Fruit fly (Drosophila melanogaster): ENCODE measurements around the gene Blos3.

The Blos3 gene

dm6 chr3L:18848436-18848835 is 21.6 kb upstream of the Blos3 start (continued):
- no peak for TF ChIP-seq mld (GFP tag; IDR thresholded peaks at IDR 0.05; ENCODE audit: partially characterized antibody)
- TF ChIP-seq Xrp1 (GFP tag; IDR thresholded peaks at IDR 0.05): peak; percentile 85
- peak; percentile 28; the same call in 1 of the 2 replicates for TF ChIP-seq rib (GFP tag; IDR thresholded peaks at IDR 0.05)
- peak; percentile 75 for TF ChIP-seq CG17829 (tag; optimal IDR thresholded peaks at IDR 0.05)
- peak; percentile 43 for TF ChIP-seq Ssrp (tag; optimal IDR thresholded peaks at IDR 0.05)
- TF ChIP-seq CG7928 (GFP tag; optimal IDR thresholded peaks at IDR 0.05): peak; percentile 5
- peak; percentile 63 for TF ChIP-seq mam (GFP tag; optimal IDR thresholded peaks at IDR 0.05)
- TF ChIP-seq HLHmδ (GFP tag; optimal IDR thresholded peaks at IDR 0.05): no peak
- TF ChIP-seq CG8359 (GFP tag; optimal IDR thresholded peaks at IDR 0.05; ENCODE audit: borderline replicate concordance): peak; percentile 24
- TF ChIP-seq zen (tag; optimal IDR thresholded peaks at IDR 0.05): peak; percentile 81
- TF ChIP-seq CG7745 (tag; optimal IDR thresholded peaks at IDR 0.05): peak; percentile 48
- no peak for TF ChIP-seq Dfd (GFP tag; optimal IDR thresholded peaks at IDR 0.05)
- TF ChIP-seq ind (GFP tag; optimal IDR thresholded peaks at IDR 0.05): peak; percentile 60
- peak; percentile 57 for TF ChIP-seq da (GFP tag; optimal IDR thresholded peaks at IDR 0.05)
- peak; percentile 36 for TF ChIP-seq CrebB (tag; optimal IDR thresholded peaks at IDR 0.05)
- TF ChIP-seq CG30431 (GFP tag; optimal IDR thresholded peaks at IDR 0.05): no peak
- TF ChIP-seq Chrac-16 (GFP tag; optimal IDR thresholded peaks at IDR 0.05): peak; percentile 67
- TF ChIP-seq wdn (GFP tag; IDR thresholded peaks at IDR 0.05): no peak
- TF ChIP-seq crp (GFP tag; optimal IDR thresholded peaks at IDR 0.05): peak in 1 of 2 experiments; percentile 21
- peak; percentile 62 for TF ChIP-seq B-H2 (GFP tag; optimal IDR thresholded peaks at IDR 0.05)
- TF ChIP-seq pan (optimal IDR thresholded peaks at IDR 0.05): no peak
- TF ChIP-seq pan (GFP tag; optimal IDR thresholded peaks at IDR 0.05 in 1 of 2, IDR thresholded peaks at IDR 0.05 in 1 of 2): peak in 1 of 2 experiments; percentile 65
- TF ChIP-seq CG31365 (tag; optimal IDR thresholded peaks at IDR 0.05): peak; percentile 21
- TF ChIP-seq slou (GFP tag; optimal IDR thresholded peaks at IDR 0.05): peak; percentile 34
- TF ChIP-seq BEAF-32 (GFP tag; optimal IDR thresholded peaks at IDR 0.05): no peak
- no peak for TF ChIP-seq run (tag; optimal IDR thresholded peaks at IDR 0.05)
- TF ChIP-seq pita (GFP tag; optimal IDR thresholded peaks at IDR 0.05): peak; percentile 85
- TF ChIP-seq CG16863 (GFP tag; optimal IDR thresholded peaks at IDR 0.05): peak; percentile 74
- peak; percentile 47 for TF ChIP-seq CG17385 (GFP tag; optimal IDR thresholded peaks at IDR 0.05)
- peak; percentile 62 for TF ChIP-seq CG18262 (tag; optimal IDR thresholded peaks at IDR 0.05)
- peak; percentile 14 for TF ChIP-seq fd96Cb (tag; optimal IDR thresholded peaks at IDR 0.05)
- TF ChIP-seq CG15011 (GFP tag; optimal IDR thresholded peaks at IDR 0.05): peak; percentile 27
- no peak for TF ChIP-seq sisA (GFP tag; IDR thresholded peaks at IDR 0.05)
- peak; percentile 61 for TF ChIP-seq gem (tag; optimal IDR thresholded peaks at IDR 0.05)
- no peak for TF ChIP-seq al (GFP tag; IDR thresholded peaks at IDR 0.05)
- TF ChIP-seq p53 (GFP tag; optimal IDR thresholded peaks at IDR 0.05): peak; percentile 48
- peak; percentile 44 for TF ChIP-seq CG7271 (tag; optimal IDR thresholded peaks at IDR 0.05)
- peak; percentile 18 for TF ChIP-seq gcm (GFP tag; optimal IDR thresholded peaks at IDR 0.05)
- TF ChIP-seq CG14050 (GFP tag; IDR thresholded peaks at IDR 0.05): 0 out of 3 replicates have a peak, but pooled peaks have one; percentile 42
- peak; percentile 38 for TF ChIP-seq Asciz (GFP tag; optimal IDR thresholded peaks at IDR 0.05)
- TF ChIP-seq CG10147 (GFP tag; optimal IDR thresholded peaks at IDR 0.05): peak; percentile 48
- TF ChIP-seq slp2 (GFP tag; optimal IDR thresholded peaks at IDR 0.05): peak; percentile 63
- TF ChIP-seq CG1024 (GFP tag; IDR thresholded peaks at IDR 0.05): no peak; the same call in 1 of the 2 replicates
- TF ChIP-seq D (optimal IDR thresholded peaks at IDR 0.05): no peak
- peak; percentile 23 for TF ChIP-seq D (GFP tag; optimal IDR thresholded peaks at IDR 0.05)
- no peak for TF ChIP-seq wek (GFP tag; optimal IDR thresholded peaks at IDR 0.05)
- peak; percentile 66 for TF ChIP-seq CHES-1-like (GFP tag; optimal IDR thresholded peaks at IDR 0.05)
- TF ChIP-seq ci (GFP tag; IDR thresholded peaks at IDR 0.05): no peak
- TF ChIP-seq CG33557 (GFP tag; optimal IDR thresholded peaks at IDR 0.05): peak; percentile 2
- peak; percentile 73 for TF ChIP-seq pum (GFP tag; optimal IDR thresholded peaks at IDR 0.05)
- peak; percentile 10 for TF ChIP-seq MTF-1 (GFP tag; optimal IDR thresholded peaks at IDR 0.05; ENCODE audit: borderline replicate concordance)
